Worm (Caenorhabditis elegans) whole organism, L4 larva: ENCODE measurements around the gene C08E8.5.
A peak's percentile ranks its signal among the peaks of the same experiment; 100 is the strongest.

ENCODE experiments used
- D1046.2 ChIP-seq: fragments of 200-800 bp; sonication (Bioruptor generic); IDR thresholded peaks from 2 replicates; pipeline ENCODE4 v1.3.6; 2022; ENCODE audit warnings: missing genetic modification characterization, missing compliant biosample characterization
- F26F4.8 ChIP-seq: fragments of 200-800 bp; sonication (Bioruptor generic); conservative IDR thresholded peaks from 2 replicates; pipeline ENCODE4 v1.3.6; 2022; ENCODE audit warnings: missing genetic modification characterization, missing compliant biosample characterization
- ZK337.2 ChIP-seq: fragments of 200-800 bp; sonication (Bioruptor generic); IDR thresholded peaks from 2 replicates; pipeline ENCODE4 v1.3.6; 2022; ENCODE audit warnings: missing genetic modification reagents, missing genetic modification characterization, missing compliant biosample characterization
- ama-1 ChIP-seq: fragments of 150-350 bp; optimal IDR thresholded peaks from 2 replicates; lab custom pipeline; 2014; ENCODE audit warnings: inconsistent platforms, mixed read lengths
- arid-1 ChIP-seq: fragments of 200-800 bp; sonication (Bioruptor generic); conservative IDR thresholded peaks from 2 replicates; pipeline ENCODE4 v1.3.6; 2022; ENCODE audit warnings: missing genetic modification reagents, missing genetic modification characterization, missing compliant biosample characterization
- ceh-28 ChIP-seq: fragments of 150-350 bp; optimal IDR thresholded peaks from 2 replicates; lab custom pipeline; 2014; ENCODE audit warnings: missing biosample characterization, missing genetic modification reagents, missing genetic modification characterization
- cey-2 ChIP-seq: sonication (generic microtip); optimal IDR thresholded peaks from 3 replicates; lab custom pipeline; 2017; ENCODE audit warnings: missing genetic modification characterization, mild to moderate bottlenecking, missing compliant biosample characterization, antibody characterized with exemption, borderline replicate concordance; ENCODE audit not compliant: insufficient read depth
- daf-19 ChIP-seq: fragments of 200-800 bp; sonication (Bioruptor generic); conservative IDR thresholded peaks from 2 replicates; pipeline ENCODE4 v1.3.6; 2022; ENCODE audit warnings: missing genetic modification characterization, missing compliant biosample characterization
- daf-8 ChIP-seq: fragments of 200-800 bp; sonication (Bioruptor generic); IDR thresholded peaks from 2 replicates; pipeline ENCODE4 v1.3.6; 2022; ENCODE audit warnings: missing genetic modification characterization, missing compliant biosample characterization
- dmd-6 ChIP-seq: fragments of 200-800 bp; sonication (Bioruptor generic); IDR thresholded peaks from 2 replicates; pipeline ENCODE4 v1.3.6; 2022; ENCODE audit warnings: missing genetic modification reagents, missing genetic modification characterization, missing compliant biosample characterization
- dmd-8 ChIP-seq: fragments of 200-800 bp; sonication (Bioruptor generic); IDR thresholded peaks from 2 replicates; pipeline ENCODE4 v1.3.6; 2022; ENCODE audit warnings: missing genetic modification characterization, missing compliant biosample characterization
- dve-1 ChIP-seq: sonication (generic microtip); optimal IDR thresholded peaks from 2 replicates; lab custom pipeline; 2017; ENCODE audit warnings: antibody characterized with exemption, mild to moderate bottlenecking, missing genetic modification characterization, missing compliant biosample characterization; ENCODE audit not compliant: insufficient read depth
- hlh-11 ChIP-seq: fragments of 200-800 bp; sonication (Bioruptor generic); optimal IDR thresholded peaks from 2 replicates; lab custom pipeline; 2018; ENCODE audit warnings: mild to moderate bottlenecking, missing genetic modification characterization, missing compliant biosample characterization
- lin-15B ChIP-seq: fragments of 150-350 bp; sonication (generic microtip); optimal IDR thresholded peaks from 3 replicates; lab custom pipeline; 2014; ENCODE audit warnings: missing biosample characterization, missing genetic modification characterization
- lin-39 ChIP-seq: fragments of 150-350 bp; optimal IDR thresholded peaks from 2 replicates; lab custom pipeline; 2014; ENCODE audit warnings: missing biosample characterization, missing genetic modification reagents, missing genetic modification characterization
- lir-3 ChIP-seq: sonication (generic microtip); optimal IDR thresholded peaks from 2 replicates; lab custom pipeline; 2016; ENCODE audit warnings: mild to moderate bottlenecking, missing genetic modification characterization, missing compliant biosample characterization
- lsy-2 ChIP-seq, 2 experiments: fragments of 150-350 bp in 1 of 2; sonication (generic microtip) in 1 of 2; optimal IDR thresholded peaks; 2 replicates each; lab custom pipeline; 2014 to 2017; ENCODE audit warnings: missing biosample characterization in 2 of 2, missing genetic modification characterization in 2 of 2
- mdl-1 ChIP-seq, 2 experiments: fragments of 150-350 bp in 1 of 2; sonication (generic microtip) in 1 of 2; optimal IDR thresholded peaks; 2 replicates each; lab custom pipeline; 2014 to 2017; ENCODE audit warnings: missing biosample characterization in 2 of 2, missing genetic modification characterization in 2 of 2
- nhr-28 ChIP-seq: fragments of 150-350 bp; optimal IDR thresholded peaks from 2 replicates; lab custom pipeline; 2014; ENCODE audit warnings: missing biosample characterization, missing genetic modification characterization
- nhr-42 ChIP-seq: fragments of 200-800 bp; sonication (Bioruptor generic); IDR thresholded peaks from 2 replicates; pipeline ENCODE4 v1.3.6; 2022; ENCODE audit warnings: missing genetic modification characterization, missing compliant biosample characterization
- nhr-6 ChIP-seq: fragments of 150-350 bp; optimal IDR thresholded peaks from 2 replicates; lab custom pipeline; 2014; ENCODE audit warnings: missing biosample characterization, missing genetic modification characterization
- php-3 ChIP-seq: fragments of 200-800 bp; sonication (Bioruptor generic); IDR thresholded peaks from 2 replicates; pipeline ENCODE4 v1.3.6; 2022; ENCODE audit warnings: missing genetic modification reagents, missing genetic modification characterization, missing compliant biosample characterization
- pqm-1 ChIP-seq: sonication (generic microtip); optimal IDR thresholded peaks from 2 replicates; lab custom pipeline; 2017; ENCODE audit warnings: missing biosample characterization, missing genetic modification characterization
- rbr-2 ChIP-seq: sonication (generic microtip); optimal IDR thresholded peaks from 2 replicates; lab custom pipeline; 2016; ENCODE audit warnings: missing genotype, missing genetic modification characterization, missing compliant biosample characterization
- sdz-12 ChIP-seq: fragments of 200-800 bp; sonication (Bioruptor generic); optimal IDR thresholded peaks from 2 replicates; lab custom pipeline; 2018; ENCODE audit warnings: mild to moderate bottlenecking, missing genetic modification characterization, missing compliant biosample characterization
- snpc-4 ChIP-seq: fragments of 150-350 bp; optimal IDR thresholded peaks from 2 replicates; lab custom pipeline; 2014; ENCODE audit warnings: missing biosample characterization, missing genetic modification characterization
- tra-1 ChIP-seq: fragments of 200-800 bp; sonication (Bioruptor generic); IDR thresholded peaks from 2 replicates; pipeline ENCODE4 v1.3.6; 2022; ENCODE audit warnings: missing genetic modification reagents, missing genetic modification characterization, missing compliant biosample characterization
- unc-39 ChIP-seq: sonication (generic microtip); optimal IDR thresholded peaks from 2 replicates; lab custom pipeline; 2017; ENCODE audit warnings: missing biosample characterization, missing genetic modification characterization
- unc-62 ChIP-seq, 3 experiments: fragments of 150-350 bp in 1 of 3; sonication (generic microtip); optimal IDR thresholded peaks in 2 of 3; peaks in 1 of 3; 1 replicate in 1 of 3; 2 replicates in 2 of 3; lab custom pipeline; 2014 to 2017; ENCODE audit warnings: missing biosample characterization in 3 of 3, missing genetic modification characterization in 3 of 3, missing genetic modification reagents in 3 of 3, missing genotype in 1 of 3
- zag-1 ChIP-seq: fragments of 150-350 bp; optimal IDR thresholded peaks from 2 replicates; lab custom pipeline; 2014; ENCODE audit warnings: missing biosample characterization, missing genetic modification characterization
- zip-2 ChIP-seq: fragments of 150-350 bp; optimal IDR thresholded peaks from 2 replicates; lab custom pipeline; 2014; ENCODE audit warnings: missing biosample characterization, missing genetic modification characterization
- ztf-7 ChIP-seq: fragments of 150-350 bp; optimal IDR thresholded peaks from 2 replicates; lab custom pipeline; 2014; ENCODE audit warnings: missing biosample characterization, missing genetic modification characterization

The C08E8.5 gene

DNA sequence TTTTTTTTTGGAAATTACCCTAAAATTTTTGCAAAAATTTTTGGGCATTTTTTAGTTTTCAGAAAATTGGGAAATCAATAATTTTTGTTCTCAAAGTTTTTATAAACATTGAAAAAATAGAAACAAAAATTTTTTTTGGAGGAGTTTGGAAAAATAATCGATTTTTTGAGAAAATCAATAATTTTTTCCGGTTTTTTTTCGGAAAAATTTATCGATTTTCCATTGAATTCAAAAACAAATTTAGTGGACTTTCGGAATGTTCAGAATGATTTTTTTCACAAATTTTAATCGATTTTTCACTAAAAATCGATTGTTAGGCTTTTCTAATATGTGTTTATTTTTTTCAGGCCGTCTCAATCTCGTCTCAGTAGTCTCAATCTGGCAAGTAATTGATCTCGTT, 22.1 kb downstream of the C08E8.5 start:
- peak; percentile 69 for TF ChIP-seq ceh-28
- no peak for TF ChIP-seq tra-1 (GFP tag; lab: Robert Waterston, UW)

DNA sequence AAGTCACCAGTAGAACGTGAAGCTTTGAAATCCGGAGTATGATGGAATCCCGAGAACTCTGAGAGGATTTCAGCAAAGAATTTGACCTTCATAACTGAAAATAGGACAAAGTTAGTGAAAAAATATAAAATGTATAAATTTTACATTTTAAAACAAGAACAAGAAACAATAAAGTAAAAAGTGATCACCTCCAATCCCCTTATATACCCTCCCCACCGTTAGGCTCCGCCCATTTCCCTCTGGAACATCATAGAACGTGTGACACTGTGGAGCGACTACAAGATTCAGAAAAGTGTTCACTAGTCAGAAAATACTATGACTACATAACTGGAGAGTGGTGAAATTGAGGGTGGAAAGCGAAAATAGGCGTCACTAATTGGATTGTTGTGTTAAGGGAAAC, 28.7 kb downstream of the C08E8.5 start, which contains the start of gene B0462.4:
Gene B0462.4, minus strand, starts transcription at position 101 of the 400 bp plus-strand sequence.
- no peak for TF ChIP-seq ztf-7 (tag; lab: Kevin White, UChicago)
- no peak for TF ChIP-seq ZK337.2 (GFP tag; lab: Robert Waterston, UW)
- TF ChIP-seq unc-39 (tag; lab: Kevin White, UChicago), result no peak
- no peak for TF ChIP-seq zip-2 (tag; lab: Kevin White, UChicago)
- TF ChIP-seq lin-15B, result no peak
- no peak for TF ChIP-seq lir-3 (tag; lab: Kevin White, UChicago)
- no peak for TF ChIP-seq mdl-1 (tag; optimal IDR thresholded peaks at IDR 0.05; lab: Kevin White, UChicago)
- no peak for TF ChIP-seq snpc-4 (tag; lab: Kevin White, UChicago)
- no peak for TF ChIP-seq nhr-42 (GFP tag; lab: Robert Waterston, UW)
- TF ChIP-seq ceh-28, result no peak
- TF ChIP-seq F26F4.8, result no peak
- TF ChIP-seq daf-8 (GFP tag; lab: Robert Waterston, UW), result no peak

DNA sequence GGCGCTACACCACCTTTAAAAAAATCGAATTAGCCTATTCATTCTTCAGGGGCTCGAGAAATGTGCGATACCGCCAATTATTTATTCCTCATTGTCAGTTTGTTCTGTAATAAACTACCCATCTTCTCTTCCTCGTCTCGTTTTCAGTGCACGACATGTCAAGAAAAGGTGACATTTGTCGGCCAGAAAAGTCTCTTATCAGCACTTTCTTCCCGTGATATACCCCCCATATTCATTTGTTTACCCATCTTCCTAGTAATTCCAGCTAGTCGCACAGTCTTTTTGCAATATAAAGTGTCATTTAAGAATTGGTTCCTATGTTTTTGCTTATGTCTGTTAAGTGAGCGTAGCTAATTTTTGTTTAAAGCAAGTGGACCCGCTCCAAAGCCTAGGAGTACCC, 35.3 kb downstream of the C08E8.5 start:
- TF ChIP-seq dmd-6 (GFP tag; lab: Robert Waterston, UW) (peak; percentile 55), D1046.2 (no peak), lin-39 (tag; lab: Kevin White, UChicago) (no peak), hlh-11 (tag; lab: Kevin White, UChicago) (peak; percentile 39), dmd-8 (GFP tag; lab: Robert Waterston, UW) (no peak), arid-1 (GFP tag; lab: Robert Waterston, UW) (no peak), pqm-1 (tag; lab: Kevin White, UChicago) (peak; percentile 66), dve-1 (tag; lab: Kevin White, UChicago) (no peak), nhr-28 (tag; lab: Kevin White, UChicago) (peak; percentile 48), php-3 (GFP tag; lab: Robert Waterston, UW) (0 out of 2 replicates have a peak, but pooled peaks have one; percentile 18), ama-1 (lab: Kevin White, UChicago) (no peak), rbr-2 (tag; lab: Kevin White, UChicago) (no peak), sdz-12 (GFP tag; lab: Kevin White, UChicago) (no peak), zag-1 (tag; lab: Kevin White, UChicago) (no peak), unc-62 (GFP tag; optimal IDR thresholded peaks at IDR 0.05 in 1 of 2; lab: Kevin White, UChicago) (no peak), unc-62 (tag; optimal IDR thresholded peaks at IDR 0.05; lab: Kevin White, UChicago) (no peak)

DNA sequence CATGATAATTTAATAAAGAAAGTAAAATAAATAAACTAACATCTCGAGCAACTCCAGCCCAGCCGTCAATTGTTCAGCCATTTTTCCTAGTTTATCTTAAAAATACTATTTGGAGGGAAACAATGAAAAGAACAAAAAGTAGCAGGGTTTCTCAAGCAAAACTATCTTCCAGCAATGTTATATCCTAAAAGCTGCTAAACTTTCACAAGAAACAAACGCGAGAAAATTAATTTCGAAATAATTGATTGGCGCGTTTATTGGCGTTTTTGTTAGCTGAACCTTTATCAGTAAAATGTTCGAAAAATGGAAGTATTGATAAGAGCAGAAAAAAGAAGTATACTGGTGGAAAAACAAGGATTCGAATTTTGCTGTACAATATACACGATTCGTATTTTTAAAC, 36.6 kb downstream of the C08E8.5 start, which contains the start of gene B0462.5:
Gene B0462.5, minus strand, starts transcription at position 101 of the 400 bp plus-strand sequence.
- no peak for TF ChIP-seq nhr-6 (tag; lab: Kevin White, UChicago)
- peak; percentile 74 for TF ChIP-seq pqm-1 (tag; lab: Kevin White, UChicago)

DNA sequence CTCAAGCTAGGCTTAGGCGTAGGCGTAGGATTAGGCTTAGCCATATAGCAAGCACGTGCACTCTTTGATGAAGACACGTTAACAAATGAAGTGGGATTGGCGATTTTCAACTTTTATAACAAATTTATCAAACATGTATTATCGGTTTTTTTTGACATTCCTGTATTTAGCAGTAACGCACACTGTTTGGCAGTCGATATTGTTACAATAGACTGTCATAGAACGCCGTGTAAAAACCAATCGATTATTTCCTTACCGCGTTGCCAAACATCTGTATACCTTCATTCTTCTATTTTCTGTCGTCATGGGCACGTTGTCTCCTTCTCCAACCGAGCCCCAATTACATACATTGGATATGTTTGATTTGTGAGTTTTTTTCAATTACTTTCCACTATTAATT, 41.5 kb downstream of the C08E8.5 start, which contains the start of gene fbxb-119:
Gene fbxb-119, plus strand, starts transcription at position 301 of the 400 bp plus-strand sequence.
- TF ChIP-seq cey-2 (tag; lab: Kevin White, UChicago) (no peak), unc-62 (GFP tag; optimal IDR thresholded peaks at IDR 0.05 in 1 of 2; lab: Kevin White, UChicago) (peak in 1 of 2 experiments; percentile 23), unc-62 (tag; optimal IDR thresholded peaks at IDR 0.05; lab: Kevin White, UChicago) (no peak), zag-1 (tag; lab: Kevin White, UChicago) (no peak), lin-39 (tag; lab: Kevin White, UChicago) (no peak), daf-19 (no peak), php-3 (GFP tag; lab: Robert Waterston, UW) (no peak), lsy-2 (tag; optimal IDR thresholded peaks at IDR 0.05; lab: Kevin White, UChicago) (no peak)
